Worm (Caenorhabditis elegans): ENCODE measurements around the gene lipl-6.
A peak's percentile ranks its signal among the peaks of the same experiment; 100 is the strongest.

The lipl-6 gene

ce11 chrV:6926633-6927032 lies 7.5 kb downstream of the lipl-6 start:
- TF ChIP-seq ceh-28 (tag; optimal IDR thresholded peaks at IDR 0.05) (no peak), zag-1 (tag; optimal IDR thresholded peaks at IDR 0.05) (no peak), unc-62 (GFP tag; optimal IDR thresholded peaks at IDR 0.05 in 1 of 2) (peak in 1 of 2 experiments; percentile 79), unc-62 (tag; optimal IDR thresholded peaks at IDR 0.05) (no peak), zip-11 (GFP tag; IDR thresholded peaks at IDR 0.05) (no peak), aha-1 (tag) (peak; percentile 53)

ce11 chrV:6919251-6919650 lies 14.9 kb downstream of the lipl-6 start:
- TF ChIP-seq ceh-62 (tag; optimal IDR thresholded peaks at IDR 0.05) (no peak), unc-62 (GFP tag; optimal IDR thresholded peaks at IDR 0.05 in 1 of 2) (peak in 1 of 2 experiments; percentile 92), unc-62 (tag; optimal IDR thresholded peaks at IDR 0.05) (no peak)

- TF ChIP-seq daf-12 (tag; optimal IDR thresholded peaks at IDR 0.05) (no peak), nhr-76 (tag; optimal IDR thresholded peaks at IDR 0.05) (no peak), zfp-2 (tag; optimal IDR thresholded peaks at IDR 0.05) (no peak), vab-7 (GFP tag; IDR thresholded peaks at IDR 0.05) (0 out of 2 replicates have a peak, but pooled peaks have one; percentile 17), ceh-20 (GFP tag; IDR thresholded peaks at IDR 0.05) (no peak), F26F4.8 (GFP tag; conservative IDR thresholded peaks at IDR 0.05) (0 out of 2 replicates have a peak, but pooled peaks have one; percentile 14), dmd-6 (GFP tag; IDR thresholded peaks at IDR 0.05) (0 out of 2 replicates have a peak, but pooled peaks have one; percentile 14), zfp-3 (GFP tag; conservative IDR thresholded peaks at IDR 0.05) (no peak), unc-62 (GFP tag; optimal IDR thresholded peaks at IDR 0.05 in 1 of 2) (peak in 1 of 2 experiments; percentile 38), unc-62 (tag; optimal IDR thresholded peaks at IDR 0.05) (no peak)
Observed at ce11 chrV:6917280-6917679, 16.8 kb downstream of the lipl-6 start.

ce11 chrV:6906435-6906834 lies 27.7 kb downstream of the lipl-6 start:
- TF ChIP-seq F44E2.7 (GFP tag; IDR thresholded peaks at IDR 0.05) = no peak
- TF ChIP-seq unc-130 (GFP tag; optimal IDR thresholded peaks at IDR 0.05) = no peak
- peak in 1 of 2 experiments; percentile 93 for TF ChIP-seq unc-62 (GFP tag; optimal IDR thresholded peaks at IDR 0.05 in 1 of 2)
- no peak for TF ChIP-seq unc-62 (tag; optimal IDR thresholded peaks at IDR 0.05)
- no peak for TF ChIP-seq F49E8.2 (tag; optimal IDR thresholded peaks at IDR 0.05; ENCODE audit: borderline replicate concordance)

- TF ChIP-seq unc-39 (tag; optimal IDR thresholded peaks at IDR 0.05) (no peak), snpc-4 (tag; optimal IDR thresholded peaks at IDR 0.05) (no peak), unc-62 (GFP tag; optimal IDR thresholded peaks at IDR 0.05 in 1 of 2) (peak in 1 of 2 experiments; percentile 98), unc-62 (tag; optimal IDR thresholded peaks at IDR 0.05) (no peak), pha-4 (GFP tag; IDR thresholded peaks at IDR 0.05) (no peak), pha-4 (tag; optimal IDR thresholded peaks at IDR 0.05) (no peak)
Observed at ce11 chrV:6901943-6902549, 32.1 kb downstream of the lipl-6 start.

ce11 chrV:6900814-6901592 lies 33.1 kb downstream of the lipl-6 start:
- TF ChIP-seq tra-1 (GFP tag; IDR thresholded peaks at IDR 0.05) (no peak), mxl-2 (GFP tag; conservative IDR thresholded peaks at IDR 0.05) (0 out of 2 replicates have a peak, but pooled peaks have one; percentile 53), unc-62 (GFP tag; optimal IDR thresholded peaks at IDR 0.05 in 1 of 2) (peak in 1 of 2 experiments; percentile 64), unc-62 (tag; optimal IDR thresholded peaks at IDR 0.05) (no peak), egl-27 (tag; optimal IDR thresholded peaks at IDR 0.05) (no peak), snpc-1.2 (GFP tag; IDR thresholded peaks at IDR 0.05) (no peak), skn-1 (tag; optimal IDR thresholded peaks at IDR 0.05) (no peak), mes-2 (tag; optimal IDR thresholded peaks at IDR 0.05; ENCODE audit: poor library complexity, severe bottlenecking) (peak; percentile 35), mdl-1 (tag; optimal IDR thresholded peaks at IDR 0.05) (peak in 1 of 2 experiments; percentile 39), hlh-11 (tag; optimal IDR thresholded peaks at IDR 0.05) (peak; percentile 34), spr-1 (tag; optimal IDR thresholded peaks at IDR 0.05) (no peak), daf-19 (GFP tag; conservative IDR thresholded peaks at IDR 0.05) (no peak), zfp-2 (tag; optimal IDR thresholded peaks at IDR 0.05) (no peak), egl-43 (GFP tag; IDR thresholded peaks at IDR 0.05) (no peak), zfp-3 (GFP tag; conservative IDR thresholded peaks at IDR 0.05) (no peak), mxl-3 (GFP tag; optimal IDR thresholded peaks at IDR 0.05) (no peak), nhr-28 (tag; optimal IDR thresholded peaks at IDR 0.05) (peak; percentile 29), nhr-237 (tag; optimal IDR thresholded peaks at IDR 0.05) (no peak), lin-38 (GFP tag; IDR thresholded peaks at IDR 0.05) (no peak), Y105C5A.15 (GFP tag; IDR thresholded peaks at IDR 0.05) (no peak), nhr-48 (tag; optimal IDR thresholded peaks at IDR 0.05) (peak; percentile 52)
